Fruit fly (Drosophila melanogaster) whole organism, wandering third instar larva: Measurements from ENCODE around the gene SdicC.
A peak's percentile ranks its signal among the peaks of the same experiment; 100 is the strongest.

Experiments
- CG32264 ChIP-seq: fragments of 200-800 bp; sonication (Bioruptor generic); optimal IDR thresholded peaks from 2 replicates; lab custom pipeline; 2016; ENCODE audit warnings: missing biosample characterization, missing genetic modification characterization
- CG9705 ChIP-seq: fragments of 200-800 bp; sonication (Bioruptor generic); optimal IDR thresholded peaks from 2 replicates; lab custom pipeline; 2018; ENCODE audit warnings: missing biosample characterization, mild to moderate bottlenecking, missing genetic modification characterization
- CrebA ChIP-seq: fragments of 200-800 bp; sonication (Bioruptor generic); optimal IDR thresholded peaks from 2 replicates; lab custom pipeline; 2016; ENCODE audit warnings: missing biosample characterization, mild to moderate bottlenecking, missing genetic modification characterization, borderline replicate concordance
- Dfd ChIP-seq: fragments of >200 bp; optimal IDR thresholded peaks from 2 replicates; lab custom pipeline; 2017; ENCODE audit warnings: missing biosample characterization, missing genetic modification characterization
- Dif ChIP-seq: fragments of 200-275, 200-300 bp; sonication (Bioruptor generic); optimal IDR thresholded peaks from 2 replicates; lab custom pipeline; 2018; ENCODE audit warnings: missing biosample characterization, missing genetic modification characterization; ENCODE audit not compliant: partially characterized antibody
- HLH106 ChIP-seq: fragments of 200-800 bp; optimal IDR thresholded peaks from 3 replicates; lab custom pipeline; 2019; ENCODE audit warnings: missing biosample characterization, mild to moderate bottlenecking, missing genetic modification characterization, moderate library complexity
- Hnf4 ChIP-seq: fragments of 200-800 bp; sonication (Bioruptor generic); optimal IDR thresholded peaks from 2 replicates; lab custom pipeline; 2016; ENCODE audit warnings: missing biosample characterization, mild to moderate bottlenecking, missing genetic modification characterization
- Hr78 ChIP-seq: fragments of >200 bp; optimal IDR thresholded peaks from 2 replicates; lab custom pipeline; 2017; ENCODE audit warnings: missing biosample characterization, missing genetic modification characterization
- Hr83 ChIP-seq: fragments of 200-300 bp; sonication (Bioruptor generic); optimal IDR thresholded peaks from 2 replicates; lab custom pipeline; 2016; ENCODE audit warnings: missing biosample characterization, mild to moderate bottlenecking, missing genetic modification characterization, moderate library complexity; ENCODE audit not compliant: poor library complexity, severe bottlenecking
- Jra ChIP-seq: sonication (Bioruptor generic); optimal IDR thresholded peaks from 2 replicates; lab custom pipeline; 2016; ENCODE audit warnings: missing biosample characterization, missing genetic modification characterization
- Myc ChIP-seq: fragments of >200 bp; optimal IDR thresholded peaks from 2 replicates; lab custom pipeline; 2017
- N ChIP-seq: fragments of >200 bp; optimal IDR thresholded peaks from 2 replicates; lab custom pipeline; 2018; ENCODE audit warnings: missing biosample characterization, missing external identifiers, missing genetic modification characterization
- OdsH ChIP-seq: fragments of 200-800 bp; sonication (Bioruptor generic); optimal IDR thresholded peaks from 2 replicates; lab custom pipeline; 2016; ENCODE audit warnings: missing biosample characterization, mild to moderate bottlenecking, missing genetic modification characterization
- Rel ChIP-seq, 2 experiments: fragments of 200-800 bp; sonication (Bioruptor generic) in 1 of 2; optimal IDR thresholded peaks; 2 replicates in 1 of 2; 3 replicates in 1 of 2; lab custom pipeline; 2016 to 2019; ENCODE audit warnings: mild to moderate bottlenecking in 2 of 2, missing biosample characterization in 2 of 2, missing genetic modification characterization in 2 of 2, moderate library complexity in 1 of 2
- Sp1 ChIP-seq: fragments of 200-800 bp; sonication (Bioruptor generic); optimal IDR thresholded peaks from 3 replicates; lab custom pipeline; 2019; ENCODE audit warnings: missing biosample characterization, mild to moderate bottlenecking, missing genetic modification characterization, moderate library complexity
- Vsx2 ChIP-seq: fragments of 200-300, 225-300 bp; sonication (Bioruptor generic); optimal IDR thresholded peaks from 2 replicates; lab custom pipeline; 2018; ENCODE audit warnings: missing biosample characterization, missing genetic modification characterization; ENCODE audit not compliant: partially characterized antibody
- br ChIP-seq: fragments of 200-800 bp; sonication (Bioruptor generic); optimal IDR thresholded peaks from 2 replicates; lab custom pipeline; 2016; ENCODE audit warnings: missing biosample characterization, missing genetic modification characterization
- dl ChIP-seq, 2 experiments: fragments of 175-275, 200-275 bp in 1 of 2; fragments of 200-275 bp in 1 of 2; sonication (Bioruptor generic); optimal IDR thresholded peaks; lab custom pipeline; 2018; ENCODE audit warnings: mild to moderate bottlenecking in 2 of 2, missing biosample characterization in 2 of 2, missing genetic modification characterization in 2 of 2, moderate library complexity in 2 of 2; ENCODE audit not compliant: partially characterized antibody in 2 of 2, insufficient read depth in 1 of 2
- dmrt93B ChIP-seq: fragments of 200-800 bp; sonication (Bioruptor generic); optimal IDR thresholded peaks from 2 replicates; lab custom pipeline; 2018; ENCODE audit warnings: missing biosample characterization, mild to moderate bottlenecking, missing genetic modification characterization
- dsf ChIP-seq: sonication (Bioruptor generic); optimal IDR thresholded peaks from 2 replicates; lab custom pipeline; 2016; ENCODE audit warnings: missing biosample characterization, missing genetic modification characterization, borderline replicate concordance
- ey ChIP-seq: fragments of 200-800 bp; sonication (Bioruptor generic); optimal IDR thresholded peaks from 2 replicates; lab custom pipeline; 2016; ENCODE audit warnings: missing biosample characterization, missing genetic modification characterization
- foxo ChIP-seq, 2 experiments: fragments of 200-800 bp; sonication (Bioruptor generic); optimal IDR thresholded peaks; 2 replicates in 1 of 2; 3 replicates in 1 of 2; lab custom pipeline; 2016 to 2017; ENCODE audit warnings: missing biosample characterization in 2 of 2, missing genetic modification characterization in 2 of 2
- fru ChIP-seq: fragments of 200-800 bp; sonication (Bioruptor generic); optimal IDR thresholded peaks from 3 replicates; lab custom pipeline; 2016; ENCODE audit warnings: missing biosample characterization, mild to moderate bottlenecking, missing genetic modification characterization
- h ChIP-seq: fragments of 200-800 bp; sonication (Bioruptor generic); optimal IDR thresholded peaks from 3 replicates; lab custom pipeline; 2016; ENCODE audit warnings: missing biosample characterization, mild to moderate bottlenecking, missing genetic modification characterization
- jim ChIP-seq: fragments of 175-275, 200-325 bp; sonication (Bioruptor generic); optimal IDR thresholded peaks from 2 replicates; lab custom pipeline; 2016; ENCODE audit warnings: missing biosample characterization, mild to moderate bottlenecking, missing genetic modification characterization
- pan ChIP-seq: fragments of >200 bp; optimal IDR thresholded peaks from 2 replicates; lab custom pipeline; 2017
- psq ChIP-seq: fragments of 200-800 bp; sonication (Bioruptor generic); optimal IDR thresholded peaks from 3 replicates; lab custom pipeline; 2017; ENCODE audit warnings: missing biosample characterization, mild to moderate bottlenecking, missing genetic modification characterization, moderate library complexity
- rgr ChIP-seq: fragments of 200-800 bp; sonication (Bioruptor generic); optimal IDR thresholded peaks from 3 replicates; lab custom pipeline; 2016; ENCODE audit warnings: missing biosample characterization, mild to moderate bottlenecking, missing genetic modification characterization
- tai ChIP-seq: sonication (Bioruptor generic); optimal IDR thresholded peaks from 2 replicates; lab custom pipeline; 2016; ENCODE audit warnings: missing biosample characterization, missing genetic modification characterization
- usp ChIP-seq: fragments of >200 bp; optimal IDR thresholded peaks from 2 replicates; lab custom pipeline; 2017; ENCODE audit warnings: missing biosample characterization, missing genetic modification characterization

SdicC gene

dm6 chrX:20251586-20252160 is 34.6 kb upstream of the SdicC start:
- TF ChIP-seq Jra (GFP tag; lab: Kevin White, UChicago) (peak; percentile 5), CG9705 (GFP tag; lab: Kevin White, UChicago) (no peak), jim (GFP tag; lab: Kevin White, UChicago) (no peak), OdsH (GFP tag; lab: Kevin White, UChicago) (no peak), N (GFP tag; lab: Kevin White, UChicago) (peak; percentile 35)

dm6 chrX:20251069-20251468 is 34.0 kb upstream of the SdicC start, which contains the start of the genes CG17068 and Rab10:
Gene CG17068, minus strand, starts transcription at chrX:20251093.
Gene Rab10, plus strand, starts transcription at chrX:20251338.
- TF ChIP-seq Vsx2 (no peak), Dfd (GFP tag; lab: Kevin White, UChicago) (no peak), usp (GFP tag; lab: Kevin White, UChicago) (no peak), Sp1 (GFP tag; lab: Kevin White, UChicago) (no peak), fru (GFP tag; lab: Kevin White, UChicago) (no peak), br (GFP tag; lab: Kevin White, UChicago) (no peak), Rel (GFP tag; optimal IDR thresholded peaks at IDR 0.05; lab: Kevin White, UChicago) (no peak), Rel (tag; optimal IDR thresholded peaks at IDR 0.05; lab: Kevin White, UChicago) (peak; percentile 14), tai (GFP tag; lab: Kevin White, UChicago) (no peak), Myc (lab: Kevin White, UChicago) (peak; percentile 12), dl (GFP tag; optimal IDR thresholded peaks at IDR 0.05; lab: Kevin White, UChicago; ENCODE audit: insufficient read depth in 1 of 2, partially characterized antibody in 2 of 2) (no peak), dsf (GFP tag; lab: Kevin White, UChicago) (no peak), h (GFP tag; lab: Kevin White, UChicago) (peak; percentile 19), Hr83 (GFP tag; lab: Kevin White, UChicago) (no peak), foxo (GFP tag; optimal IDR thresholded peaks at IDR 0.05; lab: Kevin White, UChicago) (peak in 1 of 2 experiments; percentile 7)

- TF ChIP-seq dmrt93B (GFP tag; lab: Kevin White, UChicago) (no peak), Hnf4 (GFP tag; lab: Kevin White, UChicago) (no peak), HLH106 (tag; lab: Kevin White, UChicago) (peak; percentile 43), br (GFP tag; lab: Kevin White, UChicago) (no peak), CG9705 (GFP tag; lab: Kevin White, UChicago) (no peak), rgr (GFP tag; lab: Kevin White, UChicago) (peak; percentile 10), Dfd (GFP tag; lab: Kevin White, UChicago) (no peak), Jra (GFP tag; lab: Kevin White, UChicago) (no peak), h (GFP tag; lab: Kevin White, UChicago) (peak; percentile 20), psq (GFP tag; lab: Kevin White, UChicago) (no peak), ey (GFP tag; lab: Kevin White, UChicago) (peak; percentile 16), fru (GFP tag; lab: Kevin White, UChicago) (peak; percentile 18), foxo (GFP tag; optimal IDR thresholded peaks at IDR 0.05; lab: Kevin White, UChicago) (peak in 1 of 2 experiments; percentile 28), OdsH (GFP tag; lab: Kevin White, UChicago) (peak; percentile 2), tai (GFP tag; lab: Kevin White, UChicago) (no peak)
Measured at dm6 chrX:20247710-20248109, 30.7 kb upstream of the SdicC start.

dm6 chrX:20245218-20245863 is 28.3 kb upstream of the SdicC start:
- no peak for TF ChIP-seq Hr78 (GFP tag; lab: Kevin White, UChicago)
- no peak for TF ChIP-seq dl (GFP tag; optimal IDR thresholded peaks at IDR 0.05; lab: Kevin White, UChicago; ENCODE audit: insufficient read depth in 1 of 2, partially characterized antibody in 2 of 2)
- no peak for TF ChIP-seq psq (GFP tag; lab: Kevin White, UChicago)
- TF ChIP-seq usp (GFP tag; lab: Kevin White, UChicago) = no peak
- no peak for TF ChIP-seq dmrt93B (GFP tag; lab: Kevin White, UChicago)
- TF ChIP-seq Dif (GFP tag; lab: Kevin White, UChicago) = no peak
- TF ChIP-seq Rel (GFP tag; optimal IDR thresholded peaks at IDR 0.05; lab: Kevin White, UChicago) = no peak
- no peak for TF ChIP-seq Rel (tag; optimal IDR thresholded peaks at IDR 0.05; lab: Kevin White, UChicago)
- TF ChIP-seq fru (GFP tag; lab: Kevin White, UChicago) = no peak
- TF ChIP-seq N (GFP tag; lab: Kevin White, UChicago) = no peak
- no peak for TF ChIP-seq ey (GFP tag; lab: Kevin White, UChicago)
- TF ChIP-seq CrebA (GFP tag; lab: Kevin White, UChicago) = no peak
- TF ChIP-seq HLH106 (tag; lab: Kevin White, UChicago) = no peak
- no peak for TF ChIP-seq dsf (GFP tag; lab: Kevin White, UChicago)
- no peak for TF ChIP-seq jim (GFP tag; lab: Kevin White, UChicago)
- no peak for TF ChIP-seq OdsH (GFP tag; lab: Kevin White, UChicago)
- no peak for TF ChIP-seq CG32264 (GFP tag; lab: Kevin White, UChicago)
- no peak for TF ChIP-seq rgr (GFP tag; lab: Kevin White, UChicago)
- no peak for TF ChIP-seq tai (GFP tag; lab: Kevin White, UChicago)
- no peak for TF ChIP-seq pan
